Worm (Caenorhabditis elegans) whole organism, young adult: ENCODE measurements around the gene T03F6.3.

Experiments
- B0261.1 ChIP-seq: sonication (generic microtip); optimal IDR thresholded peaks from 2 replicates; lab custom pipeline; 2016; ENCODE audit warnings: mild to moderate bottlenecking, missing genetic modification characterization, moderate library complexity, missing compliant biosample characterization
- B0336.3 ChIP-seq: fragments of 200-800 bp; sonication (Bioruptor generic); IDR thresholded peaks from 2 replicates; pipeline ENCODE4 v1.3.6; 2022; ENCODE audit warnings: missing genetic modification characterization, missing compliant biosample characterization
- C06A6.2 ChIP-seq: fragments of 200-800 bp; sonication (Bioruptor generic); conservative IDR thresholded peaks from 2 replicates; pipeline ENCODE4 v1.3.6; 2022; ENCODE audit warnings: missing genetic modification characterization, missing compliant biosample characterization
- F57A8.1 ChIP-seq: fragments of 200-800 bp; sonication (Bioruptor generic); optimal IDR thresholded peaks from 2 replicates; lab custom pipeline; 2018; ENCODE audit warnings: mild to moderate bottlenecking, missing genetic modification characterization, moderate library complexity, missing compliant biosample characterization
- F57C9.4 ChIP-seq: sonication (generic microtip); optimal IDR thresholded peaks from 2 replicates; lab custom pipeline; 2017; ENCODE audit warnings: mild to moderate bottlenecking, missing genetic modification characterization, missing compliant biosample characterization
- T26A5.8 ChIP-seq: sonication (generic microtip); optimal IDR thresholded peaks from 2 replicates; lab custom pipeline; 2016; ENCODE audit warnings: missing genetic modification characterization, missing compliant biosample characterization
- Y79H2A.3 ChIP-seq: fragments of 200-800 bp; sonication (Bioruptor generic); conservative IDR thresholded peaks from 2 replicates; pipeline ENCODE4 v1.3.6; 2022; ENCODE audit warnings: missing genetic modification reagents, missing genetic modification characterization, missing compliant biosample characterization
- ZK185.1 ChIP-seq: sonication (generic microtip); optimal IDR thresholded peaks from 2 replicates; lab custom pipeline; 2016; ENCODE audit warnings: mild to moderate bottlenecking, missing genetic modification characterization, missing compliant biosample characterization; ENCODE audit not compliant: poor library complexity, severe bottlenecking
- aptf-3 ChIP-seq: fragments of 200-800 bp; sonication (Bioruptor generic); IDR thresholded peaks from 2 replicates; pipeline ENCODE4 v1.3.6; 2022; ENCODE audit warnings: missing genetic modification characterization, missing compliant biosample characterization
- attf-3 ChIP-seq: fragments of 200-800 bp; sonication (Bioruptor generic); conservative IDR thresholded peaks from 2 replicates; pipeline ENCODE4 v1.3.6; 2022; ENCODE audit warnings: missing genetic modification reagents, missing genetic modification characterization, missing compliant biosample characterization
- cebp-1 ChIP-seq, 2 experiments: fragments of 200-800 bp in 1 of 2; sonication (Bioruptor generic) in 1 of 2; sonication (generic microtip) in 1 of 2; IDR thresholded peaks in 1 of 2; optimal IDR thresholded peaks in 1 of 2; 2 replicates each; pipeline versions ENCODE4 v1.3.6 to Lab custom; 2017 to 2022; ENCODE audit warnings: missing compliant biosample characterization in 2 of 2, missing genetic modification characterization in 2 of 2, mild to moderate bottlenecking in 1 of 2, missing genetic modification reagents in 1 of 2, moderate library complexity in 1 of 2
- dpl-1 ChIP-seq: fragments of 150-350 bp; optimal IDR thresholded peaks from 2 replicates; lab custom pipeline; 2014; ENCODE audit warnings: missing biosample characterization, missing genetic modification reagents, missing genetic modification characterization
- efl-1 ChIP-seq: fragments of 150-350 bp; optimal IDR thresholded peaks from 2 replicates; lab custom pipeline; 2014; ENCODE audit warnings: missing biosample characterization, missing genetic modification reagents, missing genetic modification characterization
- egrh-3 ChIP-seq: fragments of 200-800 bp; sonication (Bioruptor generic); IDR thresholded peaks from 2 replicates; pipeline ENCODE4 v1.3.6; 2022; ENCODE audit warnings: missing genetic modification reagents, missing genetic modification characterization, missing compliant biosample characterization
- ekl-4 ChIP-seq: fragments of 200-800 bp; sonication (Bioruptor generic); IDR thresholded peaks from 2 replicates; pipeline ENCODE4 v1.3.6; 2022; ENCODE audit warnings: missing genetic modification reagents, missing genetic modification characterization, missing compliant biosample characterization
- ets-4 ChIP-seq: fragments of 200-800 bp; sonication (Bioruptor generic); optimal IDR thresholded peaks from 2 replicates; lab custom pipeline; 2018; ENCODE audit warnings: mild to moderate bottlenecking, missing genetic modification characterization, missing compliant biosample characterization
- hlh-12 ChIP-seq: sonication (generic microtip); optimal IDR thresholded peaks from 2 replicates; lab custom pipeline; 2016; ENCODE audit warnings: missing genetic modification characterization, missing compliant biosample characterization
- hmg-1.2 ChIP-seq: fragments of 200-800 bp; sonication (Bioruptor generic); IDR thresholded peaks from 2 replicates; pipeline ENCODE4 v1.3.6; 2022; ENCODE audit warnings: missing genetic modification reagents, missing genetic modification characterization, missing compliant biosample characterization
- hrde-1 ChIP-seq: sonication (generic microtip); optimal IDR thresholded peaks from 2 replicates; lab custom pipeline; 2016; ENCODE audit warnings: missing genetic modification characterization, mild to moderate bottlenecking, missing compliant biosample characterization, moderate library complexity, missing genotype, missing genetic modification reagents, borderline replicate concordance
- lin-35 ChIP-seq, 3 experiments: fragments of 150-350 bp in 2 of 3; sonication (generic microtip) in 1 of 3; optimal IDR thresholded peaks; 2 replicates each; lab custom pipeline; 2014 to 2018; ENCODE audit warnings: missing biosample characterization in 3 of 3, missing genetic modification characterization in 3 of 3, missing genetic modification reagents in 3 of 3
- lin-54 ChIP-seq: fragments of 200-800 bp; sonication (Bioruptor generic); optimal IDR thresholded peaks from 2 replicates; lab custom pipeline; 2018; ENCODE audit warnings: mild to moderate bottlenecking, missing genetic modification characterization, missing compliant biosample characterization
- lsl-1 ChIP-seq: fragments of 200-800 bp; sonication (Bioruptor generic); optimal IDR thresholded peaks from 2 replicates; lab custom pipeline; 2018; ENCODE audit warnings: mild to moderate bottlenecking, missing genetic modification characterization, moderate library complexity, missing compliant biosample characterization
- madf-8 ChIP-seq: fragments of 200-800 bp; sonication (Bioruptor generic); conservative IDR thresholded peaks from 2 replicates; pipeline ENCODE4 v1.3.6; 2022; ENCODE audit warnings: missing genetic modification reagents, missing genetic modification characterization, missing compliant biosample characterization
- nfya-1 ChIP-seq: sonication (generic microtip); optimal IDR thresholded peaks from 2 replicates; lab custom pipeline; 2017; ENCODE audit warnings: antibody characterized with exemption, missing compliant biosample characterization, missing genetic modification characterization, borderline replicate concordance; ENCODE audit not compliant: insufficient read depth
- nfya-2 ChIP-seq: fragments of 200-800 bp; sonication (Bioruptor generic); IDR thresholded peaks from 2 replicates; pipeline ENCODE4 v1.3.6; 2022; ENCODE audit warnings: missing genetic modification reagents, missing genetic modification characterization, missing compliant biosample characterization
- rcor-1 ChIP-seq: fragments of 200-800 bp; sonication (Bioruptor generic); IDR thresholded peaks from 2 replicates; pipeline ENCODE4 v1.3.6; 2022; ENCODE audit warnings: missing genetic modification reagents, missing genetic modification characterization, missing compliant biosample characterization
- sdz-38 ChIP-seq: sonication (generic microtip); optimal IDR thresholded peaks from 2 replicates; lab custom pipeline; 2016; ENCODE audit warnings: missing genotype, missing genetic modification characterization, missing compliant biosample characterization
- snpc-3.4 ChIP-seq: sonication (generic microtip); optimal IDR thresholded peaks from 2 replicates; lab custom pipeline; 2017; ENCODE audit warnings: missing genetic modification characterization, mild to moderate bottlenecking, missing compliant biosample characterization, antibody characterized with exemption, moderate library complexity, missing genotype, missing genetic modification reagents
- snpc-4 ChIP-seq, 5 experiments: fragments of 150-350 bp in 1 of 5; sonication (generic microtip) in 4 of 5; optimal IDR thresholded peaks; 2 replicates each; lab custom pipeline; 2014 to 2018; ENCODE audit warnings: missing genetic modification characterization in 5 of 5, missing biosample characterization in 3 of 5, antibody characterized with exemption in 2 of 5, mild to moderate bottlenecking in 2 of 5, missing compliant biosample characterization in 2 of 5, missing genotype in 2 of 5, moderate library complexity in 2 of 5, missing genetic modification reagents in 1 of 5
- sptf-2 ChIP-seq: fragments of 200-800 bp; sonication (Bioruptor generic); optimal IDR thresholded peaks from 2 replicates; lab custom pipeline; 2018; ENCODE audit warnings: mild to moderate bottlenecking, missing genetic modification characterization, missing compliant biosample characterization
- xnd-1 ChIP-seq: sonication (generic microtip); optimal IDR thresholded peaks from 2 replicates; lab custom pipeline; 2016; ENCODE audit warnings: missing genotype, missing genetic modification reagents, missing genetic modification characterization, missing compliant biosample characterization
- ztf-18 ChIP-seq: sonication (generic microtip); optimal IDR thresholded peaks from 2 replicates; lab custom pipeline; 2016; ENCODE audit warnings: missing genotype, mild to moderate bottlenecking, missing genetic modification characterization, missing compliant biosample characterization
- ztf-26 ChIP-seq: sonication (generic microtip); optimal IDR thresholded peaks from 2 replicates; lab custom pipeline; 2017; ENCODE audit warnings: missing genetic modification characterization, missing compliant biosample characterization

T03F6.3 gene

ce11 chrIII:13340504-13341274 is 48.5 kb upstream of the T03F6.3 start (continued):
- TF ChIP-seq F57A8.1, result no peak
- TF ChIP-seq nfya-1 (tag; lab: Kevin White, UChicago), result no peak
- TF ChIP-seq efl-1, result peak; percentile 59
- no peak for TF ChIP-seq C06A6.2 (GFP tag; lab: Robert Waterston, UW)
- TF ChIP-seq sdz-38 (tag; lab: Kevin White, UChicago), result no peak
- peak; percentile 96 for TF ChIP-seq ztf-18 (tag; lab: Kevin White, UChicago)
- 0 out of 2 replicates have a peak, but pooled peaks have one; percentile 28 for TF ChIP-seq rcor-1 (GFP tag; lab: Robert Waterston, UW)
- TF ChIP-seq dpl-1, result peak; percentile 45
- no peak for TF ChIP-seq lin-54 (GFP tag; lab: Kevin White, UChicago)
- no peak for TF ChIP-seq ets-4 (GFP tag; lab: Kevin White, UChicago)
- no peak for TF ChIP-seq F57C9.4 (tag; lab: Kevin White, UChicago)
- TF ChIP-seq xnd-1, result peak; percentile 41
- no peak for TF ChIP-seq B0261.1
- TF ChIP-seq ZK185.1 (tag; lab: Kevin White, UChicago), result no peak

- TF ChIP-seq T26A5.8 (tag; lab: Kevin White, UChicago), result no peak
- no peak for TF ChIP-seq cebp-1 (GFP tag; IDR thresholded peaks at IDR 0.05; lab: Robert Waterston, UW)
- peak; percentile 79 for TF ChIP-seq cebp-1 (tag; optimal IDR thresholded peaks at IDR 0.05; lab: Kevin White, UChicago)
- TF ChIP-seq lin-35 (GFP tag; optimal IDR thresholded peaks at IDR 0.05; lab: Kevin White, UChicago), result no peak
- TF ChIP-seq hmg-1.2 (GFP tag; lab: Robert Waterston, UW), result no peak
- TF ChIP-seq ekl-4 (GFP tag; lab: Robert Waterston, UW), result no peak
- no peak for TF ChIP-seq hrde-1
- TF ChIP-seq madf-8, result no peak
- no peak for TF ChIP-seq nfya-2 (GFP tag; lab: Robert Waterston, UW)
- no peak for TF ChIP-seq lsl-1 (GFP tag; lab: Kevin White, UChicago)
- no peak for TF ChIP-seq attf-3
- peak; percentile 89 for TF ChIP-seq ztf-18 (tag; lab: Kevin White, UChicago)
- no peak for TF ChIP-seq B0336.3
These were observed 47.9 kb upstream of the T03F6.3 start, which contains the start of gene nud-1 for ce11 chrIII:13341275-13341626. Gene nud-1 (plus strand): TSS chrIII:13341527.

- TF ChIP-seq sptf-2 (GFP tag; lab: Kevin White, UChicago) (no peak), egrh-3 (GFP tag; lab: Robert Waterston, UW) (no peak), snpc-4 (GFP tag; optimal IDR thresholded peaks at IDR 0.05; lab: Kevin White, UChicago) (no peak), snpc-4 (tag; optimal IDR thresholded peaks at IDR 0.05; lab: Kevin White, UChicago) (no peak), snpc-3.4 (tag; lab: Kevin White, UChicago) (no peak), aptf-3 (GFP tag; lab: Robert Waterston, UW) (no peak), Y79H2A.3 (GFP tag; lab: Robert Waterston, UW) (no peak), hlh-12 (tag; lab: Kevin White, UChicago) (no peak), ztf-26 (tag; lab: Kevin White, UChicago) (no peak)
- TF ChIP-seq, all 124 proteins: peak for 0
These were observed 47.0 kb upstream of the T03F6.3 start, which contains the start of gene dro-1 for ce11 chrIII:13342079-13342734. Gene dro-1 (plus strand): TSS chrIII:13342684.
